Worm (Caenorhabditis elegans) whole organism, early embryonic: ENCODE measurements around the gene srab-8.

Experiments
- B0310.2 ChIP-seq: sonication (generic microtip); optimal IDR thresholded peaks from 2 replicates; lab custom pipeline; 2016; ENCODE audit warnings: mild to moderate bottlenecking, missing genetic modification characterization, missing compliant biosample characterization
- aly-1 ChIP-seq: sonication (generic microtip); optimal IDR thresholded peaks from 2 replicates; lab custom pipeline; 2016; ENCODE audit warnings: missing genetic modification characterization, missing compliant biosample characterization
- ama-1 ChIP-seq: fragments of 150-350 bp; optimal IDR thresholded peaks from 2 replicates; lab custom pipeline; 2014
- ceh-13 ChIP-seq: fragments of 200-800 bp; sonication (Bioruptor generic); optimal IDR thresholded peaks from 2 replicates; lab custom pipeline; 2018; ENCODE audit warnings: mild to moderate bottlenecking, missing genetic modification characterization, missing compliant biosample characterization
- ets-7 ChIP-seq: sonication (generic microtip); optimal IDR thresholded peaks from 2 replicates; lab custom pipeline; 2016; ENCODE audit warnings: missing genotype, missing genetic modification characterization, missing compliant biosample characterization
- flt-1 ChIP-seq: fragments of 200-800 bp; sonication (Bioruptor generic); IDR thresholded peaks from 2 replicates; pipeline ENCODE4 v1.3.6; 2022; ENCODE audit warnings: missing genetic modification characterization, missing compliant biosample characterization
- pes-1 ChIP-seq: fragments of 200-800 bp; sonication (Bioruptor generic); IDR thresholded peaks from 2 replicates; pipeline ENCODE4 v1.3.6; 2022; ENCODE audit warnings: missing genetic modification reagents, missing genetic modification characterization, missing compliant biosample characterization
- tbx-11 ChIP-seq: fragments of 200-800 bp; sonication (Bioruptor generic); IDR thresholded peaks from 2 replicates; pipeline ENCODE4 v1.3.6; 2022; ENCODE audit warnings: missing genetic modification characterization, missing compliant biosample characterization

DNA sequence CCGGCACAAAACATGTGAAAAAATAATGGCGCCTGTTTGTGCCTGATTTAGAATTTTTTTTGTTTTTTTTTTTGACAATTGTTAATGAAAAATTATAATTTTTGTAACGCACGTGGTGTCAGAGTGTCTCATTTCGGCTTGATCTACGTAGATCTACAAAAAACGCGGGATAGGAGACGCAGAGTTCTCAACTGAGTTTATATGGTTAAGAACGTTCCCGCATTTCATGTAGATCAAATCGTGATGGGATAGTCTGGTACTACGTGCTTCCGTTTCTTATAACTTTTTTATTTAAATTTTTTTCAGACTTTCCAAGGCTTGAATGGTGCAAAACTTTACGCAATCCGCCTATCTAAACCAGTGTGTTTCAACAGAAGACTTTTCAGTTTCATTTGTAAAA, 47.5 kb upstream of the srab-8 start, which contains the start of gene tat-6:
- no peak for TF ChIP-seq aly-1 (tag; lab: Kevin White, UChicago)
- TF ChIP-seq ama-1, result no peak
- no peak for TF ChIP-seq B0310.2 (tag; lab: Kevin White, UChicago)
- no peak for TF ChIP-seq ets-7
- no peak for TF ChIP-seq pes-1 (GFP tag; lab: Robert Waterston, UW)
- no peak for TF ChIP-seq tbx-11 (GFP tag; lab: Robert Waterston, UW)
- TF ChIP-seq flt-1, result no peak
- TF ChIP-seq ceh-13, result no peak
